Fruit fly (Drosophila melanogaster) whole organism, adult: ENCODE results near the gene Hip1.

Experiments used
- CG5204 ChIP-seq: fragments of 200-800 bp; sonication (Bioruptor generic); optimal IDR thresholded peaks from 2 replicates; lab custom pipeline; 2016; ENCODE audit warnings: missing biosample characterization, missing genetic modification characterization
- CG7101 ChIP-seq: fragments of 200-800 bp; sonication (Bioruptor generic); optimal IDR thresholded peaks from 2 replicates; lab custom pipeline; 2018; ENCODE audit warnings: missing biosample characterization, mild to moderate bottlenecking, missing genetic modification characterization, moderate library complexity
- Clk ChIP-seq: fragments of 200-800 bp; sonication (Bioruptor generic); optimal IDR thresholded peaks from 2 replicates; lab custom pipeline; 2017; ENCODE audit warnings: missing biosample characterization, missing genetic modification characterization
- ovo ChIP-seq: fragments of 200-800 bp; sonication (Bioruptor generic); optimal IDR thresholded peaks from 2 replicates; lab custom pipeline; 2016; ENCODE audit warnings: missing biosample characterization, missing genetic modification characterization

DNA sequence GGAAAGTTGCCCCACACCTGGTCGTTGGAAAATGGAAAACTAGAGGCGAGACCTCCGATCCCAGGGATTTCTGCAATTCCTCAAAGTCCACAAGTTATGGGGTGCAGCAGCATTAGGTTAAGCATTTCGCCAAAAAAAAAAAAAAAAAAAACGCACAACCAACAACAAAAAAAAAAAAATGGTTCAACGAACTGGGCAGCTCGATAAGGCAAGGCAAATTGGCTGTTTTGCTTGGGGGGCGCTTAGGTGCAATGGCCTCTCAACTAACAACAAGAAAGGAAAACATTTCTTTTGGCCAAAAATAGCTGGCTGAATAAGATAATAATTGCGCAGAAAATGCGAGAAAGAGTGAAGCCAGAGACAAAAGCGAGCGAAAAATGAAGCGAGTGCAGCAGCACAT, 26.8 kb upstream of the Hip1 start:
- no peak for TF ChIP-seq CG5204 (GFP tag; lab: Kevin White, UChicago)
- no peak for TF ChIP-seq Clk (GFP tag; lab: Kevin White, UChicago)
- no peak for TF ChIP-seq CG7101 (tag; lab: Kevin White, UChicago)
- no peak for TF ChIP-seq ovo (GFP tag; lab: Kevin White, UChicago)
